Worm (Caenorhabditis elegans) whole organism, L1 larva: Measurements from ENCODE around the gene rig-3.
"Not testable (repeated sequence)": the region's sequence is repeated elsewhere in the genome, so short reads cannot be mapped to it uniquely, and the experiment has no call there.

ENCODE experiments used
- Y116A8C.19 ChIP-seq: sonication (generic microtip); optimal IDR thresholded peaks from 2 replicates; lab custom pipeline; 2016; ENCODE audit warnings: missing compliant biosample characterization, missing genetic modification characterization, borderline replicate concordance
- alr-1 ChIP-seq: fragments of 200-800 bp; sonication (Bioruptor generic); optimal IDR thresholded peaks from 2 replicates; lab custom pipeline; 2018; ENCODE audit warnings: borderline replicate concordance, mild to moderate bottlenecking, missing genetic modification characterization, missing compliant biosample characterization
- blmp-1 ChIP-seq: fragments of 150-350 bp; optimal IDR thresholded peaks from 2 replicates; lab custom pipeline; 2014; ENCODE audit warnings: missing biosample characterization, missing genetic modification characterization
- dpl-1 ChIP-seq, 3 experiments: fragments of 150-350 bp in 2 of 3; sonication (generic microtip) in 1 of 3; optimal IDR thresholded peaks; 2 replicates each; lab custom pipeline; 2014 to 2017; ENCODE audit warnings: missing biosample characterization in 3 of 3, missing genetic modification characterization in 3 of 3, missing genetic modification reagents in 3 of 3
- efl-1 ChIP-seq, 4 experiments: fragments of 150-350 bp; optimal IDR thresholded peaks in 3 of 4; peaks in 1 of 4; 1 replicate in 1 of 4; 2 replicates in 3 of 4; lab custom pipeline; 2014; ENCODE audit warnings: missing biosample characterization in 2 of 4, missing genetic modification characterization in 2 of 4, missing genetic modification reagents in 2 of 4
- elt-2 ChIP-seq: sonication (generic microtip); optimal IDR thresholded peaks from 2 replicates; lab custom pipeline; 2016; ENCODE audit warnings: missing genetic modification characterization, mild to moderate bottlenecking, inconsistent platforms, missing compliant biosample characterization, missing genetic modification reagents
- fkh-4 ChIP-seq: sonication (generic microtip); optimal IDR thresholded peaks from 2 replicates; lab custom pipeline; 2016; ENCODE audit warnings: missing compliant biosample characterization, missing genetic modification characterization, borderline replicate concordance
- fos-1 ChIP-seq: fragments of 150-350 bp; optimal IDR thresholded peaks from 2 replicates; lab custom pipeline; 2014; ENCODE audit warnings: missing biosample characterization, missing genetic modification characterization
- hlh-17 ChIP-seq: fragments of 200-800 bp; sonication (Bioruptor generic); optimal IDR thresholded peaks from 2 replicates; lab custom pipeline; 2018; ENCODE audit warnings: missing genetic modification characterization, mild to moderate bottlenecking, missing compliant biosample characterization, moderate library complexity, borderline replicate concordance
- hpl-2 ChIP-seq: fragments of 150-350 bp; optimal IDR thresholded peaks from 2 replicates; lab custom pipeline; 2014; ENCODE audit warnings: missing biosample characterization, missing genetic modification reagents, missing genetic modification characterization
- isw-1 ChIP-seq: fragments of 200-800 bp; sonication (Bioruptor generic); IDR thresholded peaks from 2 replicates; pipeline ENCODE4 v1.3.6; 2022; ENCODE audit warnings: missing genetic modification characterization, missing compliant biosample characterization
- jun-1 ChIP-seq: fragments of 150-350 bp; optimal IDR thresholded peaks from 2 replicates; lab custom pipeline; 2014; ENCODE audit warnings: missing biosample characterization, missing genetic modification reagents, missing genetic modification characterization
- lin-15B ChIP-seq: fragments of 150-350 bp; sonication (generic microtip); optimal IDR thresholded peaks from 3 replicates; lab custom pipeline; 2014; ENCODE audit warnings: missing biosample characterization, missing genetic modification characterization
- lin-35 ChIP-seq, 2 experiments: fragments of 150-350 bp; optimal IDR thresholded peaks; 2 replicates each; lab custom pipeline; 2014; ENCODE audit warnings: missing biosample characterization in 2 of 2, missing genetic modification characterization in 2 of 2, missing genetic modification reagents in 2 of 2
- mab-9 ChIP-seq: fragments of 200-800 bp; sonication (Bioruptor generic); IDR thresholded peaks from 2 replicates; pipeline ENCODE4 v1.3.6; 2022; ENCODE audit warnings: missing genetic modification reagents, missing genetic modification characterization, missing compliant biosample characterization
- mef-2 ChIP-seq: fragments of 150-350 bp; optimal IDR thresholded peaks from 2 replicates; lab custom pipeline; 2014; ENCODE audit warnings: missing biosample characterization, missing genetic modification characterization
- mep-1 ChIP-seq: fragments of 150-350 bp; optimal IDR thresholded peaks from 2 replicates; lab custom pipeline; 2014; ENCODE audit warnings: missing biosample characterization, missing genetic modification characterization
- nhr-11 ChIP-seq: fragments of 150-350 bp; optimal IDR thresholded peaks from 2 replicates; lab custom pipeline; 2014; ENCODE audit warnings: missing biosample characterization, missing genetic modification characterization
- nhr-12 ChIP-seq: sonication (generic microtip); optimal IDR thresholded peaks from 2 replicates; lab custom pipeline; 2017; ENCODE audit warnings: missing biosample characterization, missing genetic modification characterization
- nhr-28 ChIP-seq: fragments of 150-350 bp; optimal IDR thresholded peaks from 2 replicates; lab custom pipeline; 2014; ENCODE audit warnings: missing biosample characterization, missing genetic modification characterization
- nhr-71 ChIP-seq: sonication (generic microtip); optimal IDR thresholded peaks from 2 replicates; lab custom pipeline; 2016; ENCODE audit warnings: mild to moderate bottlenecking, missing genetic modification characterization, moderate library complexity, missing compliant biosample characterization
- nhr-85 ChIP-seq: sonication (generic microtip); peaks from one replicate; lab custom pipeline; 2016; ENCODE audit warnings: missing genetic modification characterization, inconsistent platforms, missing compliant biosample characterization
- pag-3 ChIP-seq: sonication (generic microtip); optimal IDR thresholded peaks from 2 replicates; lab custom pipeline; 2017; ENCODE audit warnings: missing genetic modification characterization, mild to moderate bottlenecking, missing compliant biosample characterization, antibody characterized with exemption, borderline replicate concordance; ENCODE audit not compliant: insufficient read depth
- pqm-1 ChIP-seq: sonication (generic microtip); optimal IDR thresholded peaks from 3 replicates; lab custom pipeline; 2017; ENCODE audit warnings: missing biosample characterization, missing genetic modification characterization
- rnt-1 ChIP-seq: sonication (generic microtip); optimal IDR thresholded peaks from 2 replicates; lab custom pipeline; 2016; ENCODE audit warnings: mild to moderate bottlenecking, missing genetic modification characterization, moderate library complexity, missing compliant biosample characterization
- skn-1 ChIP-seq: fragments of 150-350 bp; optimal IDR thresholded peaks from 2 replicates; lab custom pipeline; 2014; ENCODE audit warnings: missing biosample characterization, missing genetic modification characterization
- snpc-4 ChIP-seq: fragments of 150-350 bp; optimal IDR thresholded peaks from 2 replicates; lab custom pipeline; 2014; ENCODE audit warnings: missing biosample characterization, missing genetic modification characterization
- snu-23 ChIP-seq: sonication (generic microtip); optimal IDR thresholded peaks from 2 replicates; lab custom pipeline; 2016; ENCODE audit warnings: missing genetic modification characterization, missing compliant biosample characterization
- sup-37 ChIP-seq: fragments of 200-800 bp; sonication (Bioruptor generic); optimal IDR thresholded peaks from 2 replicates; lab custom pipeline; 2018; ENCODE audit warnings: mild to moderate bottlenecking, missing genetic modification characterization, missing compliant biosample characterization
- vab-15 ChIP-seq: sonication (generic microtip); optimal IDR thresholded peaks from 2 replicates; lab custom pipeline; 2017; ENCODE audit warnings: missing genotype, mild to moderate bottlenecking, missing genetic modification characterization, missing compliant biosample characterization
- zag-1 ChIP-seq: fragments of 150-350 bp; optimal IDR thresholded peaks from 2 replicates; lab custom pipeline; 2014; ENCODE audit warnings: missing biosample characterization, missing genetic modification characterization

Gene rig-3

ce11 chrX:6868669-6869068 lies 15.3 kb downstream of the rig-3 start, which contains the start of gene C53B7.6:
Gene C53B7.6, minus strand, starts transcription at chrX:6868769.
- not testable (repeated sequence) for TF ChIP-seq rnt-1 (tag; lab: Kevin White, UChicago); dpl-1 (GFP tag; optimal IDR thresholded peaks at IDR 0.05; lab: Kevin White, UChicago); nhr-28 (tag; lab: Kevin White, UChicago)

ce11 chrX:6874723-6875122 lies 21.3 kb downstream of the rig-3 start, which contains the start of gene F41C6.4:
Gene F41C6.4, minus strand, starts transcription at chrX:6874823.
- no peak for TF ChIP-seq hpl-2 (GFP tag; lab: Kevin White, UChicago)
- TF ChIP-seq dpl-1 (GFP tag; optimal IDR thresholded peaks at IDR 0.05; lab: Kevin White, UChicago), result no peak
- TF ChIP-seq nhr-85, result no peak
- TF ChIP-seq hlh-17 (GFP tag; lab: Kevin White, UChicago), result no peak
- TF ChIP-seq sup-37 (GFP tag; lab: Kevin White, UChicago), result no peak
- TF ChIP-seq snpc-4, result no peak
- TF ChIP-seq fos-1, result no peak
- TF ChIP-seq fkh-4 (tag; lab: Kevin White, UChicago), result no peak
- no peak for TF ChIP-seq snu-23 (GFP tag; lab: Kevin White, UChicago)
- no peak for TF ChIP-seq lin-15B (tag; lab: Kevin White, UChicago)
- TF ChIP-seq blmp-1 (tag; lab: Kevin White, UChicago), result no peak
- TF ChIP-seq mef-2 (tag; lab: Kevin White, UChicago), result no peak
- no peak for TF ChIP-seq alr-1
- TF ChIP-seq skn-1 (tag; lab: Kevin White, UChicago), result no peak
- TF ChIP-seq, all 84 proteins: peak for 0

- no peak for TF ChIP-seq pag-3
- no peak for TF ChIP-seq rnt-1 (tag; lab: Kevin White, UChicago)
Observed at ce11 chrX:6875273-6875672, 21.9 kb downstream of the rig-3 start.

- TF ChIP-seq efl-1 (optimal IDR thresholded peaks at IDR 0.05; lab: Kevin White, UChicago), result no peak
- peak in 1 of 2 experiments; percentile 46 for TF ChIP-seq efl-1 (GFP tag; optimal IDR thresholded peaks at IDR 0.05 in 1 of 2; lab: Kevin White, UChicago)
- TF ChIP-seq isw-1, result no peak
- TF ChIP-seq zag-1 (tag; lab: Kevin White, UChicago), result no peak
Observed at ce11 chrX:6877436-6877835, 24.0 kb downstream of the rig-3 start, which contains the start of gene col-173. Gene col-173, minus strand, starts transcription at chrX:6877536.

- not testable (repeated sequence) for TF ChIP-seq mab-9 (GFP tag; lab: Robert Waterston, UW); mep-1 (tag; lab: Kevin White, UChicago); vab-15
- TF ChIP-seq, all 84 proteins: peak for 0; not testable (repeated sequence) for 84
Observed at ce11 chrX:6881795-6882194, 28.4 kb downstream of the rig-3 start, which contains the start of gene F41C6.6. Gene F41C6.6, minus strand, starts transcription at chrX:6881895.

- no peak for TF ChIP-seq snpc-4
- TF ChIP-seq nhr-11 (tag; lab: Kevin White, UChicago), result no peak
- TF ChIP-seq sup-37 (GFP tag; lab: Kevin White, UChicago), result no peak
- TF ChIP-seq Y116A8C.19 (tag; lab: Kevin White, UChicago), result no peak
Observed at ce11 chrX:6884439-6884838, 31.0 kb downstream of the rig-3 start.

- TF ChIP-seq elt-2 (tag; lab: Kevin White, UChicago), result peak; percentile 71
- no peak for TF ChIP-seq pqm-1 (tag; lab: Kevin White, UChicago)
- peak in 1 of 2 experiments; percentile 3 for TF ChIP-seq lin-35 (GFP tag; optimal IDR thresholded peaks at IDR 0.05; lab: Kevin White, UChicago)
- TF ChIP-seq jun-1 (tag; lab: Kevin White, UChicago), result no peak
- no peak for TF ChIP-seq nhr-71
- no peak for TF ChIP-seq rnt-1 (tag; lab: Kevin White, UChicago)
- TF ChIP-seq nhr-12 (tag; lab: Kevin White, UChicago), result no peak
Observed at ce11 chrX:6885227-6885853, 31.9 kb downstream of the rig-3 start, which contains the start of gene F41C6.7. Gene F41C6.7, minus strand, starts transcription at chrX:6885277.
